Fruit fly (Drosophila melanogaster) whole organism, embryonic: ENCODE results near the gene CG42553.

Experiments
- Atf6 ChIP-seq: fragments of 200-800 bp; sonication (Bioruptor generic); IDR thresholded peaks from 2 replicates; pipeline ENCODE4 v1.3.6; 2022; ENCODE audit warnings: missing biosample characterization, missing genetic modification characterization
- BEAF-32 ChIP-seq: fragments of 200-800 bp; sonication (Bioruptor generic); optimal IDR thresholded peaks from 3 replicates; lab custom pipeline; 2017; ENCODE audit warnings: missing biosample characterization, missing genetic modification characterization, mild to moderate bottlenecking, moderate library complexity, missing genetic modification reagents
- Blimp-1 ChIP-seq: fragments of 200-800 bp; sonication (Bioruptor generic); optimal IDR thresholded peaks from 3 replicates; lab custom pipeline; 2018; ENCODE audit warnings: missing biosample characterization, missing genetic modification characterization, mild to moderate bottlenecking, moderate library complexity, missing genetic modification reagents
- CG10431 ChIP-seq: fragments of 200-800 bp; sonication (Bioruptor generic); optimal IDR thresholded peaks from 3 replicates; lab custom pipeline; 2018; ENCODE audit warnings: missing biosample characterization, mild to moderate bottlenecking, missing genetic modification characterization
- CG12071 ChIP-seq: fragments of 200-800 bp; sonication (Bioruptor generic); optimal IDR thresholded peaks from 3 replicates; lab custom pipeline; 2018; ENCODE audit warnings: missing biosample characterization, mild to moderate bottlenecking, missing genetic modification characterization
- CG12236 ChIP-seq: fragments of 200-800 bp; sonication (Bioruptor generic); optimal IDR thresholded peaks from 2 replicates; lab custom pipeline; 2016; ENCODE audit warnings: missing biosample characterization, missing genetic modification characterization
- CG1233 ChIP-seq: fragments of 200-800 bp; sonication (Bioruptor generic); optimal IDR thresholded peaks from 4 replicates; lab custom pipeline; 2018; ENCODE audit warnings: missing biosample characterization, mild to moderate bottlenecking, missing genetic modification characterization
- CG14860 ChIP-seq: fragments of 200-800 bp; sonication (Bioruptor generic); IDR thresholded peaks from 3 replicates; pipeline ENCODE4 v1.3.6; 2022; ENCODE audit warnings: missing biosample characterization, missing genetic modification characterization; ENCODE audit not compliant: partially characterized antibody
- CG1603 ChIP-seq: fragments of 200-800 bp; sonication (Bioruptor generic); optimal IDR thresholded peaks from 2 replicates; lab custom pipeline; 2019; ENCODE audit warnings: missing biosample characterization, mild to moderate bottlenecking, missing genetic modification characterization, moderate library complexity
- CG18011 ChIP-seq: fragments of 200-800 bp; sonication (Bioruptor generic); optimal IDR thresholded peaks from 2 replicates; lab custom pipeline; 2017; ENCODE audit warnings: missing biosample characterization, missing genetic modification characterization, mild to moderate bottlenecking, moderate library complexity, missing genotype
- CG3838 ChIP-seq: fragments of 200-800 bp; sonication (Bioruptor generic); optimal IDR thresholded peaks from 3 replicates; lab custom pipeline; 2016; ENCODE audit warnings: missing biosample characterization, missing genetic modification characterization
- CG3847 ChIP-seq: fragments of 200-800 bp; sonication (Bioruptor generic); IDR thresholded peaks from 2 replicates; pipeline ENCODE4 v1.3.6; 2022; ENCODE audit warnings: missing biosample characterization, missing genetic modification characterization
- CG43689 ChIP-seq: fragments of 200-800 bp; sonication (Bioruptor generic); IDR thresholded peaks from 2 replicates; pipeline ENCODE4 v1.3.6; 2022; ENCODE audit warnings: missing biosample characterization, missing genetic modification characterization
- CG4707 ChIP-seq: fragments of 200-800 bp; sonication (Bioruptor generic); optimal IDR thresholded peaks from 2 replicates; lab custom pipeline; 2018; ENCODE audit warnings: missing biosample characterization, mild to moderate bottlenecking, missing genetic modification characterization, moderate library complexity
- CG4854 ChIP-seq: fragments of 200-800 bp; sonication (Bioruptor generic); optimal IDR thresholded peaks from 2 replicates; lab custom pipeline; 2016; ENCODE audit warnings: missing biosample characterization, missing genetic modification characterization, inconsistent platforms
- CG5245 ChIP-seq: fragments of 200-800 bp; sonication (Bioruptor generic); optimal IDR thresholded peaks from 3 replicates; lab custom pipeline; 2016; ENCODE audit warnings: missing biosample characterization, missing genetic modification characterization
- CG6272 ChIP-seq: fragments of 200-800 bp; sonication (Bioruptor generic); IDR thresholded peaks from 2 replicates; pipeline ENCODE4 v1.3.6; 2022; ENCODE audit warnings: missing biosample characterization, missing genetic modification characterization
- CG7271 ChIP-seq: fragments of 200-800 bp; sonication (Bioruptor generic); optimal IDR thresholded peaks from 2 replicates; lab custom pipeline; 2018; ENCODE audit warnings: missing biosample characterization, mild to moderate bottlenecking, missing genetic modification characterization, moderate library complexity
- CG7963 ChIP-seq: fragments of 200-800 bp; sonication (Bioruptor generic); IDR thresholded peaks from 3 replicates; pipeline ENCODE4 v1.3.6; 2022; ENCODE audit warnings: missing biosample characterization, missing genetic modification characterization; ENCODE audit not compliant: partially characterized antibody
- CG8944 ChIP-seq: fragments of 200-800 bp; sonication (Bioruptor generic); optimal IDR thresholded peaks from 3 replicates; lab custom pipeline; 2016; ENCODE audit warnings: missing biosample characterization, missing genetic modification characterization
- CG9609 ChIP-seq: fragments of 200-800 bp; sonication (Bioruptor generic); optimal IDR thresholded peaks from 3 replicates; lab custom pipeline; 2016; ENCODE audit warnings: missing biosample characterization, missing genetic modification characterization
- D19A ChIP-seq: fragments of 200-800 bp; optimal IDR thresholded peaks from 3 replicates; lab custom pipeline; 2019; ENCODE audit warnings: missing biosample characterization, mild to moderate bottlenecking, missing genetic modification characterization, moderate library complexity
- Doc2 ChIP-seq: fragments of 200-800 bp; sonication (Bioruptor generic); IDR thresholded peaks from 2 replicates; pipeline ENCODE4 v1.3.6; 2022; ENCODE audit warnings: missing biosample characterization, missing genetic modification characterization
- Dref ChIP-seq: fragments of 200-800 bp; sonication (Bioruptor generic); IDR thresholded peaks from 2 replicates; pipeline ENCODE4 v1.3.6; 2022; ENCODE audit warnings: missing biosample characterization, missing genetic modification characterization
- Gug ChIP-seq: fragments of 200-800 bp; sonication (Bioruptor generic); IDR thresholded peaks from 4 replicates; pipeline ENCODE4 v1.3.6; 2022; ENCODE audit warnings: missing biosample characterization, missing genetic modification characterization
- Jarid2 ChIP-seq: fragments of 200-800 bp; sonication (Bioruptor generic); optimal IDR thresholded peaks from 3 replicates; lab custom pipeline; 2017; ENCODE audit warnings: mild to moderate bottlenecking, missing biosample characterization, missing genetic modification reagents, missing genetic modification characterization
- Nf-YA ChIP-seq: fragments of 200-800 bp; sonication (Bioruptor generic); IDR thresholded peaks from 2 replicates; pipeline ENCODE4 v1.3.6; 2022; ENCODE audit warnings: missing biosample characterization, missing genetic modification characterization
- Nf-YB ChIP-seq: fragments of 200-800 bp; sonication (Bioruptor generic); optimal IDR thresholded peaks from 3 replicates; lab custom pipeline; 2019; ENCODE audit warnings: missing biosample characterization, mild to moderate bottlenecking, missing genetic modification characterization, moderate library complexity
- Pdp1 ChIP-seq, 2 experiments: fragments of 200-800 bp; sonication (Bioruptor generic); optimal IDR thresholded peaks; 3 replicates each; lab custom pipeline; 2016; ENCODE audit warnings: missing biosample characterization in 2 of 2, missing genetic modification characterization in 2 of 2, mild to moderate bottlenecking in 1 of 2, moderate library complexity in 1 of 2
- Rx ChIP-seq: fragments of 200-800 bp; sonication (Bioruptor generic); IDR thresholded peaks from 2 replicates; pipeline ENCODE4 v1.3.6; 2022; ENCODE audit warnings: missing biosample characterization, missing genetic modification characterization
- Usf ChIP-seq: fragments of 200-800 bp; sonication (Bioruptor generic); optimal IDR thresholded peaks from 2 replicates; lab custom pipeline; 2017; ENCODE audit warnings: missing genotype, missing biosample characterization, missing genetic modification characterization
- YL-1 ChIP-seq: fragments of 200-800 bp; sonication (Bioruptor generic); optimal IDR thresholded peaks from 3 replicates; lab custom pipeline; 2017; ENCODE audit warnings: missing biosample characterization, mild to moderate bottlenecking, missing genetic modification characterization
- al ChIP-seq: fragments of 200-800 bp; sonication (Bioruptor generic); IDR thresholded peaks from 2 replicates; pipeline ENCODE4 v1.3.6; 2022; ENCODE audit warnings: missing biosample characterization, missing genetic modification characterization
- ato ChIP-seq: fragments of 200-800 bp; sonication (Bioruptor generic); IDR thresholded peaks from 2 replicates; pipeline ENCODE4 v1.3.6; 2022; ENCODE audit warnings: missing biosample characterization, missing genetic modification characterization; ENCODE audit not compliant: partially characterized antibody
- dm ChIP-seq: fragments of 200-800 bp; sonication (Bioruptor generic); optimal IDR thresholded peaks from 3 replicates; lab custom pipeline; 2016; ENCODE audit warnings: missing biosample characterization, missing genetic modification characterization
- esg ChIP-seq: fragments of 200-800 bp; sonication (Bioruptor generic); conservative IDR thresholded peaks from 2 replicates; pipeline ENCODE4 v1.3.6; 2022; ENCODE audit warnings: missing biosample characterization, missing genetic modification characterization
- eve ChIP-seq, 2 experiments: fragments of >200 bp; optimal IDR thresholded peaks; 2 replicates each; lab custom pipeline; 2017; ENCODE audit warnings: missing biosample characterization in 2 of 2, missing genetic modification characterization in 2 of 2
- eyg ChIP-seq: fragments of 200-800 bp; sonication (Bioruptor generic); optimal IDR thresholded peaks from 3 replicates; lab custom pipeline; 2016; ENCODE audit warnings: missing biosample characterization, missing genetic modification characterization
- hb ChIP-seq: fragments of 200-800 bp; sonication (Bioruptor generic); IDR thresholded peaks from 3 replicates; pipeline ENCODE4 v1.3.6; 2022; ENCODE audit warnings: missing biosample characterization, missing genetic modification characterization; ENCODE audit not compliant: partially characterized antibody
- hbn ChIP-seq: fragments of 200-800 bp; sonication (Bioruptor generic); IDR thresholded peaks from 2 replicates; pipeline ENCODE4 v1.3.6; 2022; ENCODE audit warnings: missing biosample characterization, missing genetic modification characterization; ENCODE audit not compliant: partially characterized antibody
- jumu ChIP-seq: fragments of 200-800 bp; sonication (Bioruptor generic); optimal IDR thresholded peaks from 3 replicates; lab custom pipeline; 2016; ENCODE audit warnings: missing biosample characterization, missing genetic modification characterization
- onecut ChIP-seq: fragments of 200-800 bp; sonication (Bioruptor generic); IDR thresholded peaks from 2 replicates; pipeline ENCODE4 v1.3.6; 2022; ENCODE audit warnings: missing biosample characterization, missing genetic modification characterization
- pzg ChIP-seq: fragments of 200-800 bp; sonication (Bioruptor generic); optimal IDR thresholded peaks from 3 replicates; lab custom pipeline; 2018; ENCODE audit warnings: missing biosample characterization, mild to moderate bottlenecking, missing genetic modification characterization, moderate library complexity
- ro ChIP-seq: fragments of 200-800 bp; sonication (Bioruptor generic); IDR thresholded peaks from 2 replicates; pipeline ENCODE4 v1.3.6; 2022; ENCODE audit warnings: missing biosample characterization, missing genetic modification characterization
- sc ChIP-seq, 3 experiments: fragments of >200 bp in 2 of 3; fragments of 200-800 bp in 1 of 3; sonication (Bioruptor generic) in 1 of 3; optimal IDR thresholded peaks; 2 replicates in 2 of 3; 3 replicates in 1 of 3; lab custom pipeline; 2017; ENCODE audit warnings: mild to moderate bottlenecking in 1 of 3, missing biosample characterization in 1 of 3, missing genetic modification characterization in 1 of 3, missing genetic modification reagents in 1 of 3
- schlank ChIP-seq: fragments of 200-800 bp; sonication (Bioruptor generic); optimal IDR thresholded peaks from 2 replicates; lab custom pipeline; 2018; ENCODE audit warnings: missing biosample characterization, mild to moderate bottlenecking, missing genetic modification characterization
- seq ChIP-seq: fragments of 200-800 bp; sonication (Bioruptor generic); IDR thresholded peaks from 2 replicates; pipeline ENCODE4 v1.3.6; 2022; ENCODE audit warnings: missing biosample characterization, missing genetic modification characterization
- slbo ChIP-seq: fragments of 200-800 bp; sonication (Bioruptor generic); IDR thresholded peaks from 2 replicates; pipeline ENCODE4 v1.3.6; 2022; ENCODE audit warnings: missing biosample characterization, missing genetic modification characterization
- slp2 ChIP-seq: fragments of 200-800 bp; sonication (Bioruptor generic); optimal IDR thresholded peaks from 2 replicates; lab custom pipeline; 2016; ENCODE audit warnings: missing biosample characterization, missing genetic modification characterization
- tin ChIP-seq: fragments of 200-800 bp; sonication (Bioruptor generic); optimal IDR thresholded peaks from 3 replicates; lab custom pipeline; 2016; ENCODE audit warnings: missing biosample characterization, missing genetic modification characterization
- wor ChIP-seq: fragments of 200-800 bp; sonication (Bioruptor generic); IDR thresholded peaks from 2 replicates; pipeline ENCODE4 v1.3.6; 2022; ENCODE audit warnings: missing biosample characterization, missing genetic modification characterization

The CG42553 gene

DNA sequence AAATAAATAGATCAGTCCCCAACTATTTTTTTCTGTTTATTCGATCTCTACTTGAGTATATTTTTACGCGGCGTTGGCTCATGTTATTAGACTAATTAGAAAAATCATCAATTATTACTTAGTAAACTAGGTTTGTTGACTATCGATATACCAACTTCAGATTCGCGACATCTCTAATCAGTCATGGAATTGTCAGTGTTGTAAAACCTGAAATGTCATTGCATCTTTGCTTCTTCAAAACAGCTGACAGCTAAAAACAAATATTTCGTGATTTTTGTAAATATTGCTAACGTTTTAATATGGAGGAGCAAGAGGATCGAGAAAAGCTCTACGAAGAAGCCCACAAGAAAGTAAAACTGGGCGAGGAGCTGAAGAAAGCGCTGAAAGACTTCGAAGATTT, at the start of gene CG42553 (continued):
- TF ChIP-seq CG3838 (GFP tag; lab: Kevin White, UChicago) (no peak), eve (GFP tag; optimal IDR thresholded peaks at IDR 0.05; lab: Kevin White, UChicago) (no peak), hbn (GFP tag; lab: Robert Waterston, UW) (peak; percentile 44), ro (GFP tag; lab: Robert Waterston, UW) (no peak), CG43689 (no peak), D19A (tag; lab: Kevin White, UChicago) (no peak), CG1603 (tag; lab: Kevin White, UChicago) (peak; percentile 23), CG12236 (GFP tag; lab: Kevin White, UChicago) (no peak), CG5245 (GFP tag; lab: Kevin White, UChicago) (no peak), Jarid2 (GFP tag; lab: Kevin White, UChicago) (no peak), al (GFP tag; lab: Robert Waterston, UW) (no peak), Doc2 (GFP tag; lab: Robert Waterston, UW) (no peak), seq (GFP tag; lab: Robert Waterston, UW) (no peak), schlank (no peak), CG1233 (no peak), Nf-YB (GFP tag; lab: Kevin White, UChicago) (no peak), Atf6 (no peak), CG8944 (GFP tag; lab: Kevin White, UChicago) (no peak), Blimp-1 (no peak), wor (GFP tag; lab: Robert Waterston, UW) (no peak), CG3847 (peak; percentile 32; the same call in 1 of the 2 replicates), Usf (GFP tag; lab: Kevin White, UChicago) (no peak), CG4707 (GFP tag; lab: Kevin White, UChicago) (no peak), Gug (GFP tag; lab: Robert Waterston, UW) (no peak), CG10431 (GFP tag; lab: Kevin White, UChicago) (no peak), esg (no peak), hb (GFP tag; lab: Robert Waterston, UW) (no peak), eyg (GFP tag; lab: Kevin White, UChicago) (no peak), onecut (GFP tag; lab: Robert Waterston, UW) (no peak), slbo (GFP tag; lab: Robert Waterston, UW) (peak; percentile 49; the same call in 1 of the 2 replicates), tin (GFP tag; lab: Kevin White, UChicago) (no peak), CG4854 (no peak), Pdp1 (GFP tag; optimal IDR thresholded peaks at IDR 0.05; lab: Kevin White, UChicago) (no peak), CG7963 (peak; percentile 28; the same call in 1 of the 3 replicates), CG9609 (GFP tag; lab: Kevin White, UChicago) (no peak), dm (GFP tag; lab: Kevin White, UChicago) (no peak), jumu (GFP tag; lab: Kevin White, UChicago) (no peak), BEAF-32 (GFP tag; lab: Kevin White, UChicago) (peak; percentile 49), sc (optimal IDR thresholded peaks at IDR 0.05; lab: Kevin White, UChicago) (no peak), sc (GFP tag; optimal IDR thresholded peaks at IDR 0.05; lab: Kevin White, UChicago) (no peak), Nf-YA (GFP tag; lab: Robert Waterston, UW) (no peak), slp2 (GFP tag; lab: Kevin White, UChicago) (no peak), YL-1 (GFP tag; lab: Kevin White, UChicago) (peak; percentile 20), CG7271 (tag; lab: Kevin White, UChicago) (no peak), pzg (GFP tag; lab: Kevin White, UChicago) (peak; percentile 52), CG14860 (no peak), CG12071 (GFP tag; lab: Kevin White, UChicago) (no peak), Dref (peak; percentile 69), Rx (no peak), CG18011 (no peak), ato (GFP tag; lab: Robert Waterston, UW) (no peak), CG6272 (GFP tag; lab: Robert Waterston, UW) (no peak)
